Worm (Caenorhabditis elegans) whole organism, L3 larva: Measurements from ENCODE around the gene Y26E6A.2.

Experiments used
- ZK546.5 ChIP-seq: sonication (generic microtip); optimal IDR thresholded peaks from 2 replicates; lab custom pipeline; 2017; ENCODE audit warnings: missing biosample characterization, missing genetic modification characterization
- ceh-9 ChIP-seq: sonication (generic microtip); optimal IDR thresholded peaks from 2 replicates; lab custom pipeline; 2018; ENCODE audit warnings: missing biosample characterization, missing genetic modification characterization
- fkh-10 ChIP-seq: sonication (generic microtip); optimal IDR thresholded peaks from 2 replicates; lab custom pipeline; 2017; ENCODE audit warnings: missing biosample characterization, missing genetic modification reagents, missing genetic modification characterization
- lin-39 ChIP-seq: fragments of 150-350 bp; optimal IDR thresholded peaks from 2 replicates; lab custom pipeline; 2018; ENCODE audit warnings: missing biosample characterization, missing genetic modification reagents, missing genetic modification characterization
- nfya-1 ChIP-seq: sonication (generic microtip); optimal IDR thresholded peaks from 2 replicates; lab custom pipeline; 2017; ENCODE audit warnings: missing genetic modification characterization, mild to moderate bottlenecking, missing compliant biosample characterization, antibody characterized with exemption, moderate library complexity; ENCODE audit not compliant: insufficient read depth
- nhr-28 ChIP-seq: fragments of 150-350 bp; optimal IDR thresholded peaks from 2 replicates; lab custom pipeline; 2014; ENCODE audit warnings: missing biosample characterization, missing genetic modification characterization
- nhr-77 ChIP-seq: fragments of 150-350 bp; optimal IDR thresholded peaks from 2 replicates; lab custom pipeline; 2014; ENCODE audit warnings: missing biosample characterization, missing genetic modification characterization
- pha-4 ChIP-seq: fragments of 150-350 bp; optimal IDR thresholded peaks from 2 replicates; lab custom pipeline; 2014; ENCODE audit warnings: missing biosample characterization, missing genetic modification reagents, missing genetic modification characterization
- sea-2 ChIP-seq: fragments of 150-350 bp; sonication (generic microtip); optimal IDR thresholded peaks from 4 replicates; lab custom pipeline; 2014; ENCODE audit warnings: missing biosample characterization, missing genetic modification reagents, missing genetic modification characterization
- tbx-2 ChIP-seq: sonication (generic microtip); optimal IDR thresholded peaks from 2 replicates; lab custom pipeline; 2016; ENCODE audit warnings: mild to moderate bottlenecking, missing genetic modification characterization, missing compliant biosample characterization
- unc-39 ChIP-seq: sonication (generic microtip); optimal IDR thresholded peaks from 4 replicates; lab custom pipeline; 2017; ENCODE audit warnings: missing biosample characterization, missing genetic modification characterization
- unc-62 ChIP-seq: fragments of 150-350 bp; sonication (generic microtip); optimal IDR thresholded peaks from 4 replicates; lab custom pipeline; 2014; ENCODE audit warnings: missing biosample characterization, missing genetic modification reagents, missing genetic modification characterization
- ztf-4 ChIP-seq: fragments of 150-350 bp; optimal IDR thresholded peaks from 2 replicates; lab custom pipeline; 2014; ENCODE audit warnings: missing biosample characterization, missing genetic modification characterization

DNA sequence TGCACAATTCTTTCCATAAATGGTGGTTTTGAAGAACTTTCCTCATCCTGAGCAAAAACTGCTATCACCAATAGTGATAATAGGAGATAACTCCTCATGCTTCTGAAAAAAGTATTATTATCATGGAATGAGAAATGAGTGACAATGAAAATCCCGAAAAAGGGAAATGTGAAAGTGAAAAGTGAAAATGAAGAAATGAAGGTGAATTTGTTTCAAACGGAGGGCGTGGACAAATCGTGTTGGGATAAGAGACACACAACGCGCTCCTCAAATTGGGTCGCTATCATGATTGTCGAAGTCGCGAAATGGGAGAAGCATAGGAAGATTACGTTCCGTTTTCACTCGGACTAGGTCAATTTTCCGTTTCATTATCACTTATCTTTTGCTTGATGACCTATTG, 50.0 kb downstream of the Y26E6A.2 start, which contains the start of gene M03B6.3:
- no peak for TF ChIP-seq ZK546.5
- no peak for TF ChIP-seq unc-62 (GFP tag; lab: Kevin White, UChicago)
- no peak for TF ChIP-seq ceh-9 (tag; lab: Kevin White, UChicago)
- no peak for TF ChIP-seq lin-39
- no peak for TF ChIP-seq sea-2 (GFP tag; lab: Kevin White, UChicago)
- no peak for TF ChIP-seq nfya-1
- TF ChIP-seq pha-4: no peak
- no peak for TF ChIP-seq nhr-28 (tag; lab: Kevin White, UChicago)
- no peak for TF ChIP-seq unc-39 (tag; lab: Kevin White, UChicago)
- TF ChIP-seq ztf-4 (tag; lab: Kevin White, UChicago): no peak
- TF ChIP-seq fkh-10: no peak
- no peak for TF ChIP-seq tbx-2 (tag; lab: Kevin White, UChicago)
- TF ChIP-seq nhr-77 (tag; lab: Kevin White, UChicago): no peak
